Worm (Caenorhabditis elegans) whole organism, young adult: Measurements from ENCODE around the gene T06A10.106.
"Not testable (repeated sequence)": the region's sequence is repeated elsewhere in the genome, so short reads cannot be mapped to it uniquely, and the experiment has no call there.

Experiments
- B0019.2 ChIP-seq: fragments of 200-800 bp; sonication (Bioruptor generic); conservative IDR thresholded peaks from 2 replicates; pipeline ENCODE4 v1.3.6; 2022; ENCODE audit warnings: missing genetic modification reagents, missing genetic modification characterization, missing compliant biosample characterization
- B0261.1 ChIP-seq: sonication (generic microtip); optimal IDR thresholded peaks from 2 replicates; lab custom pipeline; 2016; ENCODE audit warnings: mild to moderate bottlenecking, missing genetic modification characterization, moderate library complexity, missing compliant biosample characterization
- B0336.3 ChIP-seq: fragments of 200-800 bp; sonication (Bioruptor generic); IDR thresholded peaks from 2 replicates; pipeline ENCODE4 v1.3.6; 2022; ENCODE audit warnings: missing genetic modification characterization, missing compliant biosample characterization
- F22D6.2 ChIP-seq: sonication (generic microtip); optimal IDR thresholded peaks from 2 replicates; lab custom pipeline; 2016; ENCODE audit warnings: mild to moderate bottlenecking, missing genetic modification characterization, missing compliant biosample characterization
- F23B12.7 ChIP-seq: sonication (generic microtip); optimal IDR thresholded peaks from 2 replicates; lab custom pipeline; 2017; ENCODE audit warnings: missing genetic modification characterization, mild to moderate bottlenecking, missing compliant biosample characterization, antibody characterized with exemption, moderate library complexity; ENCODE audit not compliant: insufficient read depth
- F33H1.4 ChIP-seq: fragments of 200-800 bp; sonication (Bioruptor generic); IDR thresholded peaks from 2 replicates; pipeline ENCODE4 v1.3.6; 2022; ENCODE audit warnings: missing genetic modification reagents, missing genetic modification characterization, missing compliant biosample characterization
- F37B4.10 ChIP-seq: fragments of 200-800 bp; sonication (Bioruptor generic); IDR thresholded peaks from 2 replicates; pipeline ENCODE4 v1.3.6; 2022; ENCODE audit warnings: missing genetic modification characterization, missing compliant biosample characterization
- F52B5.7 ChIP-seq: sonication (generic microtip); optimal IDR thresholded peaks from 2 replicates; lab custom pipeline; 2016; ENCODE audit warnings: mild to moderate bottlenecking, missing genetic modification characterization, missing compliant biosample characterization
- F55B11.4 ChIP-seq: sonication (generic microtip); optimal IDR thresholded peaks from 2 replicates; lab custom pipeline; 2016; ENCODE audit warnings: missing compliant biosample characterization, missing genetic modification characterization, borderline replicate concordance; ENCODE audit not compliant: insufficient read depth
- F57C9.4 ChIP-seq: sonication (generic microtip); optimal IDR thresholded peaks from 2 replicates; lab custom pipeline; 2017; ENCODE audit warnings: mild to moderate bottlenecking, missing genetic modification characterization, missing compliant biosample characterization
- Y67H2A.10 ChIP-seq: fragments of 200-800 bp; sonication (Bioruptor generic); conservative IDR thresholded peaks from 2 replicates; pipeline ENCODE4 v1.3.6; 2022; ENCODE audit warnings: missing genetic modification reagents, missing genetic modification characterization, missing compliant biosample characterization
- atf-7 ChIP-seq: sonication (generic microtip); optimal IDR thresholded peaks from 2 replicates; lab custom pipeline; 2017; ENCODE audit warnings: mild to moderate bottlenecking, missing genetic modification characterization, missing compliant biosample characterization
- athp-1 ChIP-seq: sonication (generic microtip); optimal IDR thresholded peaks from 2 replicates; lab custom pipeline; 2017; ENCODE audit warnings: mild to moderate bottlenecking, missing genetic modification characterization, missing compliant biosample characterization
- cebp-2 ChIP-seq: fragments of 200-800 bp; sonication (Bioruptor generic); IDR thresholded peaks from 2 replicates; pipeline ENCODE4 v1.3.6; 2022; ENCODE audit warnings: missing genetic modification characterization, missing compliant biosample characterization
- ceh-100 ChIP-seq: fragments of 200-800 bp; sonication (Bioruptor generic); IDR thresholded peaks from 2 replicates; pipeline ENCODE4 v1.3.6; 2022; ENCODE audit warnings: missing genetic modification reagents, missing genetic modification characterization, missing compliant biosample characterization
- ceh-91 ChIP-seq: fragments of 200-800 bp; sonication (Bioruptor generic); IDR thresholded peaks from 2 replicates; pipeline ENCODE4 v1.3.6; 2022; ENCODE audit warnings: missing genetic modification reagents, missing genetic modification characterization, missing compliant biosample characterization
- egrh-3 ChIP-seq: fragments of 200-800 bp; sonication (Bioruptor generic); IDR thresholded peaks from 2 replicates; pipeline ENCODE4 v1.3.6; 2022; ENCODE audit warnings: missing genetic modification reagents, missing genetic modification characterization, missing compliant biosample characterization
- fkh-3 ChIP-seq: sonication (generic microtip); optimal IDR thresholded peaks from 2 replicates; lab custom pipeline; 2016; ENCODE audit warnings: mild to moderate bottlenecking, missing genetic modification characterization, missing compliant biosample characterization
- hlh-26 ChIP-seq: fragments of 200-800 bp; sonication (Bioruptor generic); conservative IDR thresholded peaks from 2 replicates; pipeline ENCODE4 v1.3.6; 2022; ENCODE audit warnings: missing genetic modification reagents, missing genetic modification characterization, missing compliant biosample characterization
- lin-26 ChIP-seq: fragments of 200-800 bp; sonication (Bioruptor generic); IDR thresholded peaks from 2 replicates; pipeline ENCODE4 v1.3.6; 2022; ENCODE audit warnings: missing genetic modification reagents, missing genetic modification characterization, missing compliant biosample characterization
- madf-10 ChIP-seq: sonication (generic microtip); optimal IDR thresholded peaks from 2 replicates; lab custom pipeline; 2016; ENCODE audit warnings: mild to moderate bottlenecking, missing genetic modification characterization, missing compliant biosample characterization
- madf-8 ChIP-seq: fragments of 200-800 bp; sonication (Bioruptor generic); conservative IDR thresholded peaks from 2 replicates; pipeline ENCODE4 v1.3.6; 2022; ENCODE audit warnings: missing genetic modification reagents, missing genetic modification characterization, missing compliant biosample characterization
- mel-28 ChIP-seq: sonication (generic microtip); optimal IDR thresholded peaks from 2 replicates; lab custom pipeline; 2016; ENCODE audit warnings: borderline replicate concordance, mild to moderate bottlenecking, missing genetic modification characterization, missing compliant biosample characterization
- nfya-1 ChIP-seq: sonication (generic microtip); optimal IDR thresholded peaks from 2 replicates; lab custom pipeline; 2017; ENCODE audit warnings: antibody characterized with exemption, missing compliant biosample characterization, missing genetic modification characterization, borderline replicate concordance; ENCODE audit not compliant: insufficient read depth
- nfyb-1 ChIP-seq: fragments of 200-800 bp; sonication (Bioruptor generic); IDR thresholded peaks from 2 replicates; pipeline ENCODE4 v1.3.6; 2022; ENCODE audit warnings: missing genetic modification reagents, missing genetic modification characterization, missing compliant biosample characterization
- nhr-27 ChIP-seq: fragments of 200-800 bp; sonication (Bioruptor generic); optimal IDR thresholded peaks from 2 replicates; lab custom pipeline; 2018; ENCODE audit warnings: mild to moderate bottlenecking, missing genetic modification characterization, moderate library complexity, missing compliant biosample characterization
- nhr-80 ChIP-seq: sonication (generic microtip); optimal IDR thresholded peaks from 2 replicates; lab custom pipeline; 2016; ENCODE audit warnings: missing genetic modification characterization, missing compliant biosample characterization
- repo-1 ChIP-seq: sonication (generic microtip); optimal IDR thresholded peaks from 2 replicates; lab custom pipeline; 2017; ENCODE audit warnings: mild to moderate bottlenecking, missing genetic modification characterization, missing compliant biosample characterization
- rpc-1 ChIP-seq, 2 experiments: fragments of 150-350 bp in 1 of 2; sonication (generic microtip) in 1 of 2; optimal IDR thresholded peaks; 2 replicates each; lab custom pipeline; 2014 to 2018; ENCODE audit warnings: missing biosample characterization in 1 of 2, missing genetic modification characterization in 1 of 2, missing genetic modification reagents in 1 of 2, missing genotype in 1 of 2
- snpc-1.1 ChIP-seq: sonication (generic microtip); optimal IDR thresholded peaks from 2 replicates; lab custom pipeline; 2017; ENCODE audit warnings: missing genetic modification characterization, mild to moderate bottlenecking, missing compliant biosample characterization, antibody characterized with exemption, moderate library complexity, missing genotype, missing genetic modification reagents; ENCODE audit not compliant: insufficient read depth
- snpc-4 ChIP-seq, 5 experiments: fragments of 150-350 bp in 1 of 5; sonication (generic microtip) in 4 of 5; optimal IDR thresholded peaks; 2 replicates each; lab custom pipeline; 2014 to 2018; ENCODE audit warnings: missing genetic modification characterization in 5 of 5, missing biosample characterization in 3 of 5, antibody characterized with exemption in 2 of 5, mild to moderate bottlenecking in 2 of 5, missing compliant biosample characterization in 2 of 5, missing genotype in 2 of 5, moderate library complexity in 2 of 5, missing genetic modification reagents in 1 of 5
- xnd-1 ChIP-seq: sonication (generic microtip); optimal IDR thresholded peaks from 2 replicates; lab custom pipeline; 2016; ENCODE audit warnings: missing genotype, missing genetic modification reagents, missing genetic modification characterization, missing compliant biosample characterization
- zfh-2 ChIP-seq: fragments of 200-800 bp; sonication (Bioruptor generic); conservative IDR thresholded peaks from 2 replicates; pipeline ENCODE4 v1.3.6; 2022; ENCODE audit warnings: missing genetic modification reagents, missing genetic modification characterization, missing compliant biosample characterization

The T06A10.106 gene

ce11 chrIV:16842873-16843272 lies 25.9 kb downstream of the T06A10.106 start, which contains the start of gene Y116A8A.150:
Gene Y116A8A.150 (minus strand): TSS chrIV:16842973.
- TF ChIP-seq zfh-2 (GFP tag; lab: Robert Waterston, UW); F55B11.4 (tag; lab: Kevin White, UChicago); mel-28 (tag; lab: Kevin White, UChicago): not testable (repeated sequence)

- TF ChIP-seq fkh-3 (tag; lab: Kevin White, UChicago): no peak
- no peak for TF ChIP-seq nfya-1 (tag; lab: Kevin White, UChicago)
- no peak for TF ChIP-seq nhr-27 (tag; lab: Kevin White, UChicago)
- no peak for TF ChIP-seq atf-7
- TF ChIP-seq F52B5.7 (tag; lab: Kevin White, UChicago): no peak
- TF ChIP-seq nfyb-1 (GFP tag; lab: Robert Waterston, UW): no peak
- no peak for TF ChIP-seq snpc-4 (GFP tag; optimal IDR thresholded peaks at IDR 0.05; lab: Kevin White, UChicago)
- TF ChIP-seq snpc-4 (tag; optimal IDR thresholded peaks at IDR 0.05; lab: Kevin White, UChicago): no peak
- TF ChIP-seq cebp-2 (GFP tag; lab: Robert Waterston, UW): no peak
- no peak for TF ChIP-seq nhr-80 (tag; lab: Kevin White, UChicago)
- no peak for TF ChIP-seq ceh-91 (GFP tag; lab: Robert Waterston, UW)
- TF ChIP-seq ceh-100 (GFP tag; lab: Robert Waterston, UW): no peak
- TF ChIP-seq xnd-1 (tag; lab: Kevin White, UChicago): no peak
- no peak for TF ChIP-seq madf-8
- no peak for TF ChIP-seq egrh-3 (GFP tag; lab: Robert Waterston, UW)
Measured at ce11 chrIV:16831366-16831765, 37.4 kb downstream of the T06A10.106 start, which contains the start of gene clec-194. Gene clec-194 (plus strand): TSS chrIV:16831666.

- TF ChIP-seq snpc-4 (GFP tag; optimal IDR thresholded peaks at IDR 0.05; lab: Kevin White, UChicago): no peak
- peak in 1 of 4 experiments; percentile 24 for TF ChIP-seq snpc-4 (tag; optimal IDR thresholded peaks at IDR 0.05; lab: Kevin White, UChicago)
- TF ChIP-seq F22D6.2: no peak
- TF ChIP-seq F23B12.7 (tag; lab: Kevin White, UChicago): no peak
- no peak for TF ChIP-seq F37B4.10
- no peak for TF ChIP-seq madf-10
Measured at ce11 chrIV:16829896-16830295, 38.9 kb downstream of the T06A10.106 start, which contains the start of gene Y116A8A.7. Gene Y116A8A.7 (plus strand): TSS chrIV:16830196.

- TF ChIP-seq B0019.2 (GFP tag; lab: Robert Waterston, UW) (no peak), athp-1 (no peak), zfh-2 (GFP tag; lab: Robert Waterston, UW) (no peak), F57C9.4 (tag; lab: Kevin White, UChicago) (no peak)
Measured at ce11 chrIV:16828698-16829097, 40.1 kb downstream of the T06A10.106 start, which contains the start of gene Y116A8A.6. Gene Y116A8A.6 (minus strand): TSS chrIV:16828798.

- TF ChIP-seq snpc-1.1 (tag; lab: Kevin White, UChicago) (no peak), B0336.3 (GFP tag; lab: Robert Waterston, UW) (no peak), Y67H2A.10 (GFP tag; lab: Robert Waterston, UW) (no peak), lin-26 (GFP tag; lab: Robert Waterston, UW) (no peak), hlh-26 (GFP tag; lab: Robert Waterston, UW) (no peak), rpc-1 (optimal IDR thresholded peaks at IDR 0.05; lab: Kevin White, UChicago) (no peak), rpc-1 (tag; optimal IDR thresholded peaks at IDR 0.05; lab: Kevin White, UChicago) (no peak), B0261.1 (tag; lab: Kevin White, UChicago) (no peak), repo-1 (tag; lab: Kevin White, UChicago) (no peak), F33H1.4 (GFP tag; lab: Robert Waterston, UW) (no peak)
Measured at ce11 chrIV:16822529-16822928, 46.3 kb downstream of the T06A10.106 start, which contains the start of gene Y116A8A.4. Gene Y116A8A.4 (plus strand): TSS chrIV:16822829.
